Worm (Caenorhabditis elegans) whole organism, L4 larva: Measurements from ENCODE around the gene W02A2.8.

ENCODE experiments used
- egl-27 ChIP-seq: sonication (generic microtip); optimal IDR thresholded peaks from 3 replicates; lab custom pipeline; 2017; ENCODE audit warnings: missing biosample characterization, missing genetic modification reagents, missing genetic modification characterization
- mep-1 ChIP-seq: fragments of 150-350 bp; sonication (generic microtip); optimal IDR thresholded peaks from 3 replicates; lab custom pipeline; 2014; ENCODE audit warnings: missing biosample characterization, missing genetic modification characterization
- rbr-2 ChIP-seq: sonication (generic microtip); optimal IDR thresholded peaks from 2 replicates; lab custom pipeline; 2016; ENCODE audit warnings: missing genotype, missing genetic modification characterization, missing compliant biosample characterization

DNA sequence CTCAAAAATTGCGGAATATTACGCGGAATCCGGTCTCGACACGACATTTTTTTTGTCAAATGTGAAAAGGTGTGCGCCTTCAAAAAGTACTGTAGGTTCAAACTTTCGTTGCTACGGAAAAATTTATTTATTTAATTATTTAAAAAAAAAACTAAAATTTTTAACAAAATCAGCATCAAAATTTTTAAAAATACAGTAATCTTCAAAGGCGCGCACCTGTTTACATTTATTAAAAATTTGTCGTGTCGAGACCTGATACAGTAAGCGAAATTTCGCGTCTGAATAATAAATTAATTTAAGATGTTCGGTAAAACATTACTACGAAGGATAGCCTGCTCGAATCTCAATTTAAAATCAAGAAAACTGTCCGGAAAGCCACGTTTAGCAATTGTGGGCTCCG, 13.3 kb upstream of the W02A2.8 start, which contains the start of gene Y62E10A.6:
- TF ChIP-seq mep-1 (tag; lab: Kevin White, UChicago) (no peak), egl-27 (tag; lab: Kevin White, UChicago) (no peak), rbr-2 (tag; lab: Kevin White, UChicago) (no peak)
